Fruit fly (Drosophila melanogaster): ENCODE data around the gene Ppm1.

The Ppm1 gene

dm6 chr3L:548304-549198 is 32.6 kb upstream of the Ppm1 start:
- TF ChIP-seq Rel (GFP tag; optimal IDR thresholded peaks at IDR 0.05) = peak; percentile 11
- TF ChIP-seq Rel (tag; optimal IDR thresholded peaks at IDR 0.05) = peak; percentile 93
- TF ChIP-seq Dfd (GFP tag; optimal IDR thresholded peaks at IDR 0.05) = no peak
- peak; percentile 71 for TF ChIP-seq Sp1 (GFP tag; optimal IDR thresholded peaks at IDR 0.05)
- peak; percentile 8 to 12 for TF ChIP-seq foxo (GFP tag; optimal IDR thresholded peaks at IDR 0.05)
- peak; percentile 14 for TF ChIP-seq HLH106 (tag; optimal IDR thresholded peaks at IDR 0.05)
- TF ChIP-seq Hnf4 (GFP tag; optimal IDR thresholded peaks at IDR 0.05) = peak; percentile 36
- TF ChIP-seq CG32264 (GFP tag; optimal IDR thresholded peaks at IDR 0.05) = no peak
- peak; percentile 27 for TF ChIP-seq fru (GFP tag; optimal IDR thresholded peaks at IDR 0.05)
- TF ChIP-seq sage (GFP tag; optimal IDR thresholded peaks at IDR 0.05) = peak; percentile 18
- TF ChIP-seq Jra (GFP tag; optimal IDR thresholded peaks at IDR 0.05) = no peak
- peak; percentile 15 for TF ChIP-seq OdsH (GFP tag; optimal IDR thresholded peaks at IDR 0.05)
- no peak for TF ChIP-seq Vsx2 (GFP tag; optimal IDR thresholded peaks at IDR 0.05; ENCODE audit: partially characterized antibody)
- TF ChIP-seq jim (GFP tag; optimal IDR thresholded peaks at IDR 0.05) = peak; percentile 88
- no peak for TF ChIP-seq Hr78 (GFP tag; optimal IDR thresholded peaks at IDR 0.05)
- peak; percentile 62 for TF ChIP-seq br (GFP tag; optimal IDR thresholded peaks at IDR 0.05)
- TF ChIP-seq dmrt93B (GFP tag; optimal IDR thresholded peaks at IDR 0.05) = peak; percentile 3
- TF ChIP-seq psq (GFP tag; optimal IDR thresholded peaks at IDR 0.05) = peak; percentile 55
- TF ChIP-seq ey (GFP tag; optimal IDR thresholded peaks at IDR 0.05) = no peak
- peak; percentile 89 for TF ChIP-seq h (GFP tag; optimal IDR thresholded peaks at IDR 0.05)
- peak; percentile 17 for TF ChIP-seq brk (GFP tag; optimal IDR thresholded peaks at IDR 0.05)
- peak; percentile 30 for TF ChIP-seq rgr (GFP tag; optimal IDR thresholded peaks at IDR 0.05)
- no peak for TF ChIP-seq dl (GFP tag; optimal IDR thresholded peaks at IDR 0.05; ENCODE audit: insufficient read depth in 1 of 2, partially characterized antibody in 2 of 2)
- TF ChIP-seq Hr83 (GFP tag; optimal IDR thresholded peaks at IDR 0.05; ENCODE audit: poor library complexity, severe bottlenecking) = peak; percentile 35

DNA sequence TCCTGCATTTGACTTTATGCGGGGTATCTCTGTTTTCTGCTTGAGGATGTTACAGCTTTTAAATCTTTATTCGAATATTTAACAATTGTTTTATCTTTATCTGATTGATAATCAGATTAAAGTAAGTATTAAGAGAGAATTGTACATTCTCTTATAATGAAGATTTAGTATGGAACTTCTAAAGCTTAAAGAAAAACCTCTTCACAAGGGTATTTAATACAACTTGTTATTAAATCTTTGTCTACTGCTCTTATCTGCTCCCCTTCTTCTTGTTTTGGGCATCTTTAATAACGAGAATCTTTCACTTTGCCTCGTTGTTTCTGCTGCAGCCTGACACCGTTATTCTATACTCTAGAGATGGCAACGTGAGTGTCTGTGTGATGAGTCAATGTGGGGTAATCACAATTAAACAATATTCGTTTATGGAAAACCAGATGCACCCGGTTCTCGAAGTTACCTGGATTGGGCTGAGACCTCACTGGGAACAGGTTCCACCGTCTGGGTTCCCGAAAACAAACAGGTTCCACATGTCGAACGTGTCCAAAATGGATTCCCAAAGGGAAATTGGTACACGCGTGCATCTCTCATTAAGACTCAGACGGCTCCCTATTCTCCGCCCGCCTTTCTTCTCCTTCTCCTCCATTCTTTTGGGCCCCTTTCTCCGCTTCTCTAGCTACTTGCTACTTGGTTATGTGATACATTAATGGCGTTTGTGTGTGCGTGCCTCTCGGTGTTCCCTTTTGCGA is 30.9 kb upstream of the Ppm1 start:
- TF ChIP-seq foxo (GFP tag; optimal IDR thresholded peaks at IDR 0.05) = peak in 1 of 2 experiments; percentile 83
- TF ChIP-seq Sp1 (GFP tag; optimal IDR thresholded peaks at IDR 0.05) = peak; percentile 76
- no peak for TF ChIP-seq CrebA (GFP tag; optimal IDR thresholded peaks at IDR 0.05; ENCODE audit: borderline replicate concordance)
- TF ChIP-seq Abd-B (GFP tag; optimal IDR thresholded peaks at IDR 0.05) = no peak
- TF ChIP-seq Hnf4 (GFP tag; optimal IDR thresholded peaks at IDR 0.05) = peak; percentile 12
- peak; percentile 57 for TF ChIP-seq psq (GFP tag; optimal IDR thresholded peaks at IDR 0.05)
- TF ChIP-seq h (GFP tag; optimal IDR thresholded peaks at IDR 0.05) = peak; percentile 71
- peak; percentile 42 for TF ChIP-seq dmrt93B (GFP tag; optimal IDR thresholded peaks at IDR 0.05)
- peak; percentile 72 for TF ChIP-seq OdsH (GFP tag; optimal IDR thresholded peaks at IDR 0.05)
- TF ChIP-seq br (GFP tag; optimal IDR thresholded peaks at IDR 0.05) = peak; percentile 71
- no peak for TF ChIP-seq Dfd (GFP tag; optimal IDR thresholded peaks at IDR 0.05)
- TF ChIP-seq dsf (GFP tag; optimal IDR thresholded peaks at IDR 0.05; ENCODE audit: borderline replicate concordance) = peak; percentile 8
- TF ChIP-seq N (GFP tag; optimal IDR thresholded peaks at IDR 0.05) = no peak
- TF ChIP-seq lola (GFP tag; optimal IDR thresholded peaks at IDR 0.05) = no peak
- TF ChIP-seq Jra (GFP tag; optimal IDR thresholded peaks at IDR 0.05) = peak; percentile 63
- TF ChIP-seq Rel (GFP tag; optimal IDR thresholded peaks at IDR 0.05) = no peak
- peak; percentile 91 for TF ChIP-seq Rel (tag; optimal IDR thresholded peaks at IDR 0.05)
- peak; percentile 69 for TF ChIP-seq HLH106 (tag; optimal IDR thresholded peaks at IDR 0.05)
- TF ChIP-seq ey (GFP tag; optimal IDR thresholded peaks at IDR 0.05) = peak; percentile 75
- TF ChIP-seq rgr (GFP tag; optimal IDR thresholded peaks at IDR 0.05) = peak; percentile 60
- TF ChIP-seq CG9705 (GFP tag; optimal IDR thresholded peaks at IDR 0.05) = peak; percentile 43
- peak; percentile 56 for TF ChIP-seq tai (GFP tag; optimal IDR thresholded peaks at IDR 0.05)
- TF ChIP-seq woc (GFP tag; optimal IDR thresholded peaks at IDR 0.05) = peak; percentile 87
- no peak for TF ChIP-seq usp (GFP tag; optimal IDR thresholded peaks at IDR 0.05)
- peak; percentile 76 for TF ChIP-seq fru (GFP tag; optimal IDR thresholded peaks at IDR 0.05)

- no peak for TF ChIP-seq Vsx2 (GFP tag; optimal IDR thresholded peaks at IDR 0.05; ENCODE audit: partially characterized antibody)
- TF ChIP-seq Sp1 (GFP tag; optimal IDR thresholded peaks at IDR 0.05) = no peak
- no peak for TF ChIP-seq Mio (GFP tag; optimal IDR thresholded peaks at IDR 0.05)
- TF ChIP-seq tai (GFP tag; optimal IDR thresholded peaks at IDR 0.05) = no peak
- TF ChIP-seq rgr (GFP tag; optimal IDR thresholded peaks at IDR 0.05) = no peak
- TF ChIP-seq h (GFP tag; optimal IDR thresholded peaks at IDR 0.05) = no peak
- no peak for TF ChIP-seq sv (GFP tag; optimal IDR thresholded peaks at IDR 0.05)
- no peak for TF ChIP-seq woc (GFP tag; optimal IDR thresholded peaks at IDR 0.05)
- no peak for TF ChIP-seq pan (optimal IDR thresholded peaks at IDR 0.05)
Measured at dm6 chr3L:550828-551094, 30.4 kb upstream of the Ppm1 start.

Measured in whole organism, wandering third instar larva.